Worm (Caenorhabditis elegans) whole organism, early embryonic: ENCODE measurements around the gene tofu-7.

Experiments
- ama-1 ChIP-seq: fragments of 150-350 bp; optimal IDR thresholded peaks from 2 replicates; lab custom pipeline; 2014
- hmbx-1 ChIP-seq: sonication (generic microtip); optimal IDR thresholded peaks from 2 replicates; lab custom pipeline; 2016; ENCODE audit warnings: mild to moderate bottlenecking, missing genetic modification characterization, missing compliant biosample characterization
- pes-1 ChIP-seq: fragments of 200-800 bp; sonication (Bioruptor generic); IDR thresholded peaks from 2 replicates; pipeline ENCODE4 v1.3.6; 2022; ENCODE audit warnings: missing genetic modification reagents, missing genetic modification characterization, missing compliant biosample characterization

- TF ChIP-seq hmbx-1 (no peak), ama-1 (no peak), pes-1 (GFP tag; lab: Robert Waterston, UW) (no peak)
Observed at ce11 chrIII:7076386-7076785, 8.4 kb downstream of the tofu-7 start, which contains the start of gene ZK418.13.
